Worm (Caenorhabditis elegans) whole organism, L4 larva: ENCODE measurements around the gene arrd-4.
A peak's percentile ranks its signal among the peaks of the same experiment; 100 is the strongest.

Experiments
- F26F4.8 ChIP-seq: fragments of 200-800 bp; sonication (Bioruptor generic); conservative IDR thresholded peaks from 2 replicates; pipeline ENCODE4 v1.3.6; 2022; ENCODE audit warnings: missing genetic modification characterization, missing compliant biosample characterization
- F49E8.2 ChIP-seq: sonication (generic microtip); optimal IDR thresholded peaks from 2 replicates; lab custom pipeline; 2016; ENCODE audit warnings: missing compliant biosample characterization, mild to moderate bottlenecking, missing genetic modification characterization, borderline replicate concordance
- aha-1 ChIP-seq: fragments of 150-350 bp; peaks from one replicate; lab custom pipeline; 2014; ENCODE audit warnings: missing biosample characterization, missing genetic modification characterization
- ceh-32 ChIP-seq: sonication (generic microtip); optimal IDR thresholded peaks from 2 replicates; lab custom pipeline; 2016; ENCODE audit warnings: mild to moderate bottlenecking, missing genetic modification characterization, missing compliant biosample characterization; ENCODE audit not compliant: poor library complexity
- ceh-44 ChIP-seq: fragments of 200-800 bp; sonication (Bioruptor generic); IDR thresholded peaks from 2 replicates; pipeline ENCODE4 v1.3.6; 2022; ENCODE audit warnings: missing genetic modification reagents, missing genetic modification characterization, missing compliant biosample characterization
- daf-16 ChIP-seq, 3 experiments: sonication (generic microtip); optimal IDR thresholded peaks; 2 replicates each; lab custom pipeline; 2016 to 2017; ENCODE audit warnings: missing genetic modification characterization in 3 of 3, missing genetic modification reagents in 3 of 3, mild to moderate bottlenecking in 2 of 3, missing compliant biosample characterization in 2 of 3, missing biosample characterization in 1 of 3, moderate library complexity in 1 of 3
- daf-19 ChIP-seq: fragments of 200-800 bp; sonication (Bioruptor generic); conservative IDR thresholded peaks from 2 replicates; pipeline ENCODE4 v1.3.6; 2022; ENCODE audit warnings: missing genetic modification characterization, missing compliant biosample characterization
- dmd-6 ChIP-seq: fragments of 200-800 bp; sonication (Bioruptor generic); IDR thresholded peaks from 2 replicates; pipeline ENCODE4 v1.3.6; 2022; ENCODE audit warnings: missing genetic modification reagents, missing genetic modification characterization, missing compliant biosample characterization
- dmd-9 ChIP-seq: fragments of 200-800 bp; sonication (Bioruptor generic); IDR thresholded peaks from 2 replicates; pipeline ENCODE4 v1.3.6; 2022; ENCODE audit warnings: missing genetic modification reagents, missing genetic modification characterization, missing compliant biosample characterization
- dpl-1 ChIP-seq: fragments of 150-350 bp; optimal IDR thresholded peaks from 2 replicates; lab custom pipeline; 2014; ENCODE audit warnings: missing biosample characterization, missing genetic modification reagents, missing genetic modification characterization
- dve-1 ChIP-seq: sonication (generic microtip); optimal IDR thresholded peaks from 2 replicates; lab custom pipeline; 2017; ENCODE audit warnings: antibody characterized with exemption, mild to moderate bottlenecking, missing genetic modification characterization, missing compliant biosample characterization; ENCODE audit not compliant: insufficient read depth
- hlh-11 ChIP-seq: fragments of 200-800 bp; sonication (Bioruptor generic); optimal IDR thresholded peaks from 2 replicates; lab custom pipeline; 2018; ENCODE audit warnings: mild to moderate bottlenecking, missing genetic modification characterization, missing compliant biosample characterization
- hlh-30 ChIP-seq: sonication (generic microtip); optimal IDR thresholded peaks from 2 replicates; lab custom pipeline; 2017; ENCODE audit warnings: antibody characterized with exemption, mild to moderate bottlenecking, missing genetic modification characterization, missing compliant biosample characterization; ENCODE audit not compliant: insufficient read depth
- jun-1 ChIP-seq: fragments of 150-350 bp; optimal IDR thresholded peaks from 2 replicates; lab custom pipeline; 2014; ENCODE audit warnings: missing biosample characterization, missing genetic modification reagents, missing genetic modification characterization
- lin-38 ChIP-seq: fragments of 200-800 bp; sonication (Bioruptor generic); IDR thresholded peaks from 2 replicates; pipeline ENCODE4 v1.3.6; 2022; ENCODE audit warnings: missing genetic modification reagents, missing genetic modification characterization, missing compliant biosample characterization
- lir-3 ChIP-seq: sonication (generic microtip); optimal IDR thresholded peaks from 2 replicates; lab custom pipeline; 2016; ENCODE audit warnings: mild to moderate bottlenecking, missing genetic modification characterization, missing compliant biosample characterization
- mdl-1 ChIP-seq, 2 experiments: fragments of 150-350 bp in 1 of 2; sonication (generic microtip) in 1 of 2; optimal IDR thresholded peaks; 2 replicates each; lab custom pipeline; 2014 to 2017; ENCODE audit warnings: missing biosample characterization in 2 of 2, missing genetic modification characterization in 2 of 2
- mep-1 ChIP-seq: fragments of 150-350 bp; sonication (generic microtip); optimal IDR thresholded peaks from 3 replicates; lab custom pipeline; 2014; ENCODE audit warnings: missing biosample characterization, missing genetic modification characterization
- mxl-3 ChIP-seq: fragments of 200-800 bp; sonication (Bioruptor generic); optimal IDR thresholded peaks from 2 replicates; lab custom pipeline; 2018; ENCODE audit warnings: mild to moderate bottlenecking, missing genetic modification characterization, missing compliant biosample characterization
- nhr-10 ChIP-seq: fragments of 150-350 bp; optimal IDR thresholded peaks from 2 replicates; lab custom pipeline; 2014; ENCODE audit warnings: missing biosample characterization, missing genetic modification characterization
- nhr-102 ChIP-seq: sonication (generic microtip); optimal IDR thresholded peaks from 2 replicates; lab custom pipeline; 2016; ENCODE audit warnings: mild to moderate bottlenecking, missing genetic modification characterization, moderate library complexity, missing compliant biosample characterization
- nhr-11 ChIP-seq: fragments of 150-350 bp; optimal IDR thresholded peaks from 2 replicates; lab custom pipeline; 2014; ENCODE audit warnings: missing biosample characterization, missing genetic modification characterization
- nhr-237 ChIP-seq: sonication (generic microtip); optimal IDR thresholded peaks from 2 replicates; lab custom pipeline; 2017; ENCODE audit warnings: missing biosample characterization, missing genetic modification characterization
- nhr-25 ChIP-seq: sonication (generic microtip); optimal IDR thresholded peaks from 2 replicates; lab custom pipeline; 2017; ENCODE audit warnings: missing genetic modification characterization, mild to moderate bottlenecking, missing compliant biosample characterization, antibody characterized with exemption, moderate library complexity, borderline replicate concordance; ENCODE audit not compliant: insufficient read depth
- nhr-28 ChIP-seq: fragments of 150-350 bp; optimal IDR thresholded peaks from 2 replicates; lab custom pipeline; 2014; ENCODE audit warnings: missing biosample characterization, missing genetic modification characterization
- nhr-6 ChIP-seq: fragments of 150-350 bp; optimal IDR thresholded peaks from 2 replicates; lab custom pipeline; 2014; ENCODE audit warnings: missing biosample characterization, missing genetic modification characterization
- nhr-77 ChIP-seq: fragments of 150-350 bp; optimal IDR thresholded peaks from 2 replicates; lab custom pipeline; 2014; ENCODE audit warnings: missing biosample characterization, missing genetic modification characterization
- pqm-1 ChIP-seq: sonication (generic microtip); optimal IDR thresholded peaks from 2 replicates; lab custom pipeline; 2017; ENCODE audit warnings: missing biosample characterization, missing genetic modification characterization
- snpc-1.2 ChIP-seq: fragments of 200-800 bp; sonication (Bioruptor generic); IDR thresholded peaks from 2 replicates; pipeline ENCODE4 v1.3.6; 2022; ENCODE audit warnings: missing genetic modification reagents, missing genetic modification characterization, missing compliant biosample characterization
- tra-1 ChIP-seq: fragments of 200-800 bp; sonication (Bioruptor generic); IDR thresholded peaks from 2 replicates; pipeline ENCODE4 v1.3.6; 2022; ENCODE audit warnings: missing genetic modification reagents, missing genetic modification characterization, missing compliant biosample characterization
- unc-62 ChIP-seq, 3 experiments: fragments of 150-350 bp in 1 of 3; sonication (generic microtip); optimal IDR thresholded peaks in 2 of 3; peaks in 1 of 3; 1 replicate in 1 of 3; 2 replicates in 2 of 3; lab custom pipeline; 2014 to 2017; ENCODE audit warnings: missing biosample characterization in 3 of 3, missing genetic modification characterization in 3 of 3, missing genetic modification reagents in 3 of 3, missing genotype in 1 of 3
- zag-1 ChIP-seq: fragments of 150-350 bp; optimal IDR thresholded peaks from 2 replicates; lab custom pipeline; 2014; ENCODE audit warnings: missing biosample characterization, missing genetic modification characterization
- zfp-3 ChIP-seq: fragments of 200-800 bp; sonication (Bioruptor generic); conservative IDR thresholded peaks from 2 replicates; pipeline ENCODE4 v1.3.6; 2022; ENCODE audit warnings: missing genetic modification reagents, missing genetic modification characterization, missing compliant biosample characterization

The arrd-4 gene

ce11 chrII:9827852-9828251 lies 10.3 kb downstream of the arrd-4 start, which contains the start of gene eyg-1:
eyg-1 (minus strand) TSS chrII:9827952.
- TF ChIP-seq aha-1 (tag; lab: Kevin White, UChicago) (peak; percentile 53), snpc-1.2 (GFP tag; lab: Robert Waterston, UW) (no peak), jun-1 (tag; lab: Kevin White, UChicago) (no peak)

ce11 chrII:9826946-9827345 lies 11.2 kb downstream of the arrd-4 start:
- TF ChIP-seq nhr-10 (tag; lab: Kevin White, UChicago) (no peak), nhr-11 (tag; lab: Kevin White, UChicago) (no peak), aha-1 (tag; lab: Kevin White, UChicago) (peak; percentile 56), daf-19 (no peak), F49E8.2 (no peak), F26F4.8 (GFP tag; lab: Robert Waterston, UW) (no peak), nhr-25 (no peak), dpl-1 (GFP tag; lab: Kevin White, UChicago) (no peak)

DNA sequence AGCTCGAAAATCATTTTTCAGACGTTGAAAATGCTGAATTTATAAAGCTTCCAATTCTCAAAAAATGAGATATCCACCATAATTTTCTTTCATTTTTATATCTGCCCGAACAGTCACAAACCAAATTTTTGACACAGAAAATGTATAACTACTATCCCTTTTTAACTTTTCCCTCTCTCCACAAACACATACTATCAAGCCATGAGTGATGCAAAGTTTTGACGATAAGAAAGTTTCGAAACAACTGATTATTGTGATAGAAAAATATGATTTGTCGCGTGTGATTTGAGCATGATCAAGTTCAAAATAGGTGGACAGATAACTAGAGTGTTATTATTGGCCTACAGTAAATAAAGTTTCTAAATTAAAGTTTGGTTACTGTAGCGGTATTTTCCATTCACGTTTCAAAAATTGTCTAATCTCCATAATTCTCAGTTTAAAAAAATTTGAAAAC lies 30.6 kb downstream of the arrd-4 start, which contains the start of gene cyp-13A8:
Gene cyp-13A8, minus strand, starts transcription at position 51 of the 454 bp plus-strand sequence.
- peak; percentile 93 for TF ChIP-seq nhr-102
- no peak for TF ChIP-seq ceh-44 (GFP tag; lab: Robert Waterston, UW)
- no peak for TF ChIP-seq lin-38 (GFP tag; lab: Robert Waterston, UW)
- TF ChIP-seq nhr-237: no peak
- peak; percentile 56 for TF ChIP-seq mxl-3 (GFP tag; lab: Kevin White, UChicago)
- TF ChIP-seq tra-1 (GFP tag; lab: Robert Waterston, UW): 0 out of 2 replicates have a peak, but pooled peaks have one; percentile 29
- no peak for TF ChIP-seq zfp-3
- TF ChIP-seq nhr-28 (tag; lab: Kevin White, UChicago): peak; percentile 78
- TF ChIP-seq nhr-25: no peak
- peak; percentile 38 for TF ChIP-seq aha-1 (tag; lab: Kevin White, UChicago)
- peak; percentile 1 for TF ChIP-seq nhr-77 (tag; lab: Kevin White, UChicago)
- peak; percentile 91 for TF ChIP-seq hlh-30 (tag; lab: Kevin White, UChicago)
- TF ChIP-seq ceh-32 (tag; lab: Kevin White, UChicago): no peak
- TF ChIP-seq lir-3: no peak
- TF ChIP-seq daf-16 (GFP tag; optimal IDR thresholded peaks at IDR 0.05; lab: Kevin White, UChicago): no peak
- peak; percentile 71 for TF ChIP-seq daf-16 (tag; optimal IDR thresholded peaks at IDR 0.05; lab: Kevin White, UChicago)
- TF ChIP-seq unc-62 (GFP tag; optimal IDR thresholded peaks at IDR 0.05 in 1 of 2; lab: Kevin White, UChicago): peak in 1 of 2 experiments; percentile 21
- no peak for TF ChIP-seq unc-62 (tag; optimal IDR thresholded peaks at IDR 0.05; lab: Kevin White, UChicago)
- TF ChIP-seq hlh-11 (tag; lab: Kevin White, UChicago): peak; percentile 79
- TF ChIP-seq dve-1 (tag; lab: Kevin White, UChicago): peak; percentile 68
- no peak for TF ChIP-seq dmd-9 (GFP tag; lab: Robert Waterston, UW)
- TF ChIP-seq dmd-6 (GFP tag; lab: Robert Waterston, UW): peak; percentile 90
- TF ChIP-seq pqm-1 (tag; lab: Kevin White, UChicago): peak; percentile 91
- TF ChIP-seq mdl-1 (tag; optimal IDR thresholded peaks at IDR 0.05; lab: Kevin White, UChicago): peak in 1 of 2 experiments; percentile 66
- TF ChIP-seq mep-1: no peak
- TF ChIP-seq zag-1 (tag; lab: Kevin White, UChicago): no peak
- TF ChIP-seq, all 104 proteins: peak for 14

- TF ChIP-seq nhr-28 (tag; lab: Kevin White, UChicago) (peak; percentile 17), dmd-6 (GFP tag; lab: Robert Waterston, UW) (peak; percentile 6; the same call in 1 of the 2 replicates), nhr-6 (tag; lab: Kevin White, UChicago) (no peak), nhr-25 (no peak)
These were observed 34.8 kb downstream of the arrd-4 start, which contains the start of gene cyp-13A7 for ce11 chrII:9803320-9803719. cyp-13A7 (plus strand) TSS chrII:9803620.
